ENCODE assay signal across 1 fruit fly cellular context in genomic region chr3R:31704524-31705215, dm6.
TF ChIP-seq lines count a peak whose summit lies in the region.

No protein-coding gene starts in this region.

TF ChIP-seq in whole organism, embryonic, 481 proteins besides CTCF, POLR2A, EP300 and RAD21 (continued from another document and continues in another):
- TF ChIP-seq CG2202 (tag; optimal IDR thresholded peaks at IDR 0.05; lab: Kevin White, UChicago) (peak; percentile 57), CG1233 (GFP tag; optimal IDR thresholded peaks at IDR 0.05; lab: Kevin White, UChicago) (peak; percentile 15), nom (GFP tag; optimal IDR thresholded peaks at IDR 0.05; lab: Kevin White, UChicago) (no peak), CG1529 (GFP tag; optimal IDR thresholded peaks at IDR 0.05; lab: Kevin White, UChicago) (peak; percentile 11), CG30020 (tag; optimal IDR thresholded peaks at IDR 0.05; lab: Kevin White, UChicago) (no peak), CG11085 (GFP tag; IDR thresholded peaks at IDR 0.05; lab: Robert Waterston, UW) (no peak), trem (tag; optimal IDR thresholded peaks at IDR 0.05; lab: Kevin White, UChicago) (peak; percentile 42), CG13775 (GFP tag; optimal IDR thresholded peaks at IDR 0.05; lab: Kevin White, UChicago) (peak; percentile 62), gt (GFP tag; IDR thresholded peaks at IDR 0.05; lab: Robert Waterston, UW) (peak; percentile 38; the same call in 1 of the 2 replicates), D19A (tag; optimal IDR thresholded peaks at IDR 0.05; lab: Kevin White, UChicago) (peak; percentile 28), slbo (GFP tag; IDR thresholded peaks at IDR 0.05; lab: Robert Waterston, UW) (no peak), al (GFP tag; IDR thresholded peaks at IDR 0.05; lab: Robert Waterston, UW) (no peak), ash1 (GFP tag; optimal IDR thresholded peaks at IDR 0.05; lab: Kevin White, UChicago) (no peak), tll (GFP tag; optimal IDR thresholded peaks at IDR 0.05; lab: Kevin White, UChicago) (peak in 1 of 2 experiments; percentile 100), CG8359 (GFP tag; optimal IDR thresholded peaks at IDR 0.05; lab: Kevin White, UChicago; ENCODE audit: borderline replicate concordance) (peak; percentile 20), otp (GFP tag; IDR thresholded peaks at IDR 0.05; lab: Robert Waterston, UW) (peak; percentile 73), bowl (GFP tag; IDR thresholded peaks at IDR 0.05; lab: Robert Waterston, UW) (no peak), sens (GFP tag; lab: Kevin White, UChicago) (peak; percentile 79), Med (GFP tag; lab: Kevin White, UChicago) (no peak), gem (tag; optimal IDR thresholded peaks at IDR 0.05; lab: Kevin White, UChicago) (peak; percentile 79), CG2678 (tag; optimal IDR thresholded peaks at IDR 0.05; lab: Kevin White, UChicago) (peak; percentile 1), peb (GFP tag; IDR thresholded peaks at IDR 0.05; lab: Robert Waterston, UW) (peak; percentile 40; the same call in 1 of the 2 replicates), Hr3 (GFP tag; optimal IDR thresholded peaks at IDR 0.05; lab: Kevin White, UChicago) (peak; percentile 44), Kr (GFP tag; optimal IDR thresholded peaks at IDR 0.05; lab: Kevin White, UChicago) (peak; percentile 88), row (GFP tag; IDR thresholded peaks at IDR 0.05; lab: Robert Waterston, UW) (peak; percentile 70), CG6813 (GFP tag; optimal IDR thresholded peaks at IDR 0.05; lab: Kevin White, UChicago) (peak; percentile 22), Atf6 (GFP tag; IDR thresholded peaks at IDR 0.05; lab: Robert Waterston, UW) (no peak), CG12391 (tag; optimal IDR thresholded peaks at IDR 0.05; lab: Kevin White, UChicago) (peak; percentile 69), run (tag; optimal IDR thresholded peaks at IDR 0.05; lab: Kevin White, UChicago) (no peak), CG17829 (tag; optimal IDR thresholded peaks at IDR 0.05; lab: Kevin White, UChicago) (peak; percentile 79), stwl (tag; optimal IDR thresholded peaks at IDR 0.05; lab: Kevin White, UChicago) (peak; percentile 50), zf30C (GFP tag; optimal IDR thresholded peaks at IDR 0.05; lab: Kevin White, UChicago) (peak; percentile 88), CG7963 (GFP tag; IDR thresholded peaks at IDR 0.05; lab: Robert Waterston, UW; ENCODE audit: partially characterized antibody) (no peak), CG1024 (GFP tag; IDR thresholded peaks at IDR 0.05; lab: Robert Waterston, UW) (peak; percentile 53), CG8765 (GFP tag; IDR thresholded peaks at IDR 0.05; lab: Robert Waterston, UW) (peak; percentile 73; the same call in 1 of the 2 replicates), pnt (GFP tag; optimal IDR thresholded peaks at IDR 0.05; lab: Kevin White, UChicago) (no peak), Doc2 (GFP tag; IDR thresholded peaks at IDR 0.05; lab: Robert Waterston, UW) (no peak), CG4404 (GFP tag; IDR thresholded peaks at IDR 0.05; lab: Robert Waterston, UW) (peak; percentile 92), lov (optimal IDR thresholded peaks at IDR 0.05; lab: Kevin White, UChicago) (no peak), lov (GFP tag; IDR thresholded peaks at IDR 0.05; lab: Robert Waterston, UW) (peak; percentile 75; the same call in 2 of the 3 replicates), exex (tag; optimal IDR thresholded peaks at IDR 0.05; lab: Kevin White, UChicago) (no peak), sisA (GFP tag; IDR thresholded peaks at IDR 0.05; lab: Robert Waterston, UW) (0 out of 2 replicates have a peak, but pooled peaks have one; percentile 15), CoRest (tag; optimal IDR thresholded peaks at IDR 0.05; lab: Kevin White, UChicago) (peak; percentile 43), CG16815 (GFP tag; optimal IDR thresholded peaks at IDR 0.05; lab: Kevin White, UChicago) (peak; percentile 76), z (GFP tag; IDR thresholded peaks at IDR 0.05; lab: Robert Waterston, UW) (peak; percentile 57; the same call in 1 of the 3 replicates), NfI (GFP tag; optimal IDR thresholded peaks at IDR 0.05; lab: Kevin White, UChicago) (no peak), Sox100B (GFP tag; optimal IDR thresholded peaks at IDR 0.05; lab: Kevin White, UChicago) (peak; percentile 0), gro (GFP tag; optimal IDR thresholded peaks at IDR 0.05; lab: Kevin White, UChicago) (no peak), D (optimal IDR thresholded peaks at IDR 0.05; lab: Kevin White, UChicago) (peak; percentile 84), D (GFP tag; optimal IDR thresholded peaks at IDR 0.05; lab: Kevin White, UChicago) (peak; percentile 49), CG7556 (GFP tag; optimal IDR thresholded peaks at IDR 0.05; lab: Kevin White, UChicago) (peak; percentile 48), CG6689 (GFP tag; IDR thresholded peaks at IDR 0.05; lab: Robert Waterston, UW) (peak; percentile 62), CG9876 (GFP tag; optimal IDR thresholded peaks at IDR 0.05; lab: Kevin White, UChicago) (no peak), Pdp1 (GFP tag; optimal IDR thresholded peaks at IDR 0.05; lab: Kevin White, UChicago) (no peak), cas (GFP tag; IDR thresholded peaks at IDR 0.05; lab: Robert Waterston, UW) (no peak), CG6683 (GFP tag; optimal IDR thresholded peaks at IDR 0.05; lab: Kevin White, UChicago) (no peak), amos (GFP tag; IDR thresholded peaks at IDR 0.05; lab: Robert Waterston, UW; ENCODE audit: partially characterized antibody) (no peak), Ptx1 (GFP tag; IDR thresholded peaks at IDR 0.05; lab: Robert Waterston, UW) (peak; percentile 43; the same call in 1 of the 2 replicates), CG13123 (GFP tag; optimal IDR thresholded peaks at IDR 0.05; lab: Kevin White, UChicago) (peak; percentile 7), vfl (GFP tag; optimal IDR thresholded peaks at IDR 0.05; lab: Kevin White, UChicago) (no peak), dan (GFP tag; IDR thresholded peaks at IDR 0.05; lab: Robert Waterston, UW) (peak; percentile 71), ranshi (GFP tag; IDR thresholded peaks at IDR 0.05; lab: Robert Waterston, UW) (peak; percentile 39; the same call in 1 of the 2 replicates), Nf-YB (GFP tag; optimal IDR thresholded peaks at IDR 0.05; lab: Kevin White, UChicago) (peak; percentile 22), zen (tag; optimal IDR thresholded peaks at IDR 0.05; lab: Kevin White, UChicago) (peak; percentile 88), phol (tag; optimal IDR thresholded peaks at IDR 0.05; lab: Kevin White, UChicago) (peak; percentile 69), Spps (tag; optimal IDR thresholded peaks at IDR 0.05; lab: Kevin White, UChicago) (peak; percentile 61), tin (GFP tag; optimal IDR thresholded peaks at IDR 0.05; lab: Kevin White, UChicago) (peak; percentile 39), CG14667 (GFP tag; IDR thresholded peaks at IDR 0.05; lab: Robert Waterston, UW) (peak; percentile 56), dysf (GFP tag; IDR thresholded peaks at IDR 0.05; lab: Robert Waterston, UW) (0 out of 3 replicates have a peak, but pooled peaks have one; percentile 20), chm (GFP tag; IDR thresholded peaks at IDR 0.05; lab: Robert Waterston, UW) (no peak), lmd (GFP tag; IDR thresholded peaks at IDR 0.05; lab: Robert Waterston, UW) (no peak; the same call in 1 of the 2 replicates), CG15479 (GFP tag; optimal IDR thresholded peaks at IDR 0.05; lab: Kevin White, UChicago) (peak; percentile 95), klu (GFP tag; IDR thresholded peaks at IDR 0.05; lab: Robert Waterston, UW) (0 out of 2 replicates have a peak, but pooled peaks have one; percentile 34), CG12155 (GFP tag; optimal IDR thresholded peaks at IDR 0.05; lab: Kevin White, UChicago) (peak; percentile 23), esg (GFP tag; conservative IDR thresholded peaks at IDR 0.05; lab: Robert Waterston, UW) (0 out of 2 replicates have a peak, but pooled peaks have one; percentile 5), CG2712 (tag; optimal IDR thresholded peaks at IDR 0.05; lab: Kevin White, UChicago) (peak; percentile 88), sens-2 (GFP tag; IDR thresholded peaks at IDR 0.05; lab: Robert Waterston, UW) (0 out of 2 replicates have a peak, but pooled peaks have one; percentile 31), H2.0 (GFP tag; IDR thresholded peaks at IDR 0.05; lab: Robert Waterston, UW) (peak; percentile 18; the same call in 1 of the 2 replicates), grn (GFP tag; optimal IDR thresholded peaks at IDR 0.05; lab: Kevin White, UChicago) (peak; percentile 70), CG14710 (tag; optimal IDR thresholded peaks at IDR 0.05; lab: Kevin White, UChicago) (peak; percentile 76), zfh1 (GFP tag; IDR thresholded peaks at IDR 0.05; lab: Robert Waterston, UW) (peak; percentile 88), jing (GFP tag; optimal IDR thresholded peaks at IDR 0.05; lab: Kevin White, UChicago) (no peak), Ets97D (GFP tag; optimal IDR thresholded peaks at IDR 0.05; lab: Kevin White, UChicago) (no peak), cad (GFP tag; optimal IDR thresholded peaks at IDR 0.05; lab: Kevin White, UChicago) (no peak), CG15601 (tag; optimal IDR thresholded peaks at IDR 0.05; lab: Kevin White, UChicago) (peak; percentile 24), nmo (GFP tag; optimal IDR thresholded peaks at IDR 0.05; lab: Kevin White, UChicago) (peak; percentile 61), ara (GFP tag; IDR thresholded peaks at IDR 0.05; lab: Robert Waterston, UW) (peak; percentile 83), CG32772 (GFP tag; IDR thresholded peaks at IDR 0.05; lab: Robert Waterston, UW) (peak; percentile 37; the same call in 1 of the 2 replicates), oc (tag; optimal IDR thresholded peaks at IDR 0.05; lab: Kevin White, UChicago) (no peak), CG8388 (GFP tag; optimal IDR thresholded peaks at IDR 0.05; lab: Kevin White, UChicago) (peak; percentile 48), CG30403 (GFP tag; optimal IDR thresholded peaks at IDR 0.05; lab: Kevin White, UChicago) (peak; percentile 28), CG3407 (GFP tag; optimal IDR thresholded peaks at IDR 0.05; lab: Kevin White, UChicago) (peak; percentile 11), gcm (GFP tag; optimal IDR thresholded peaks at IDR 0.05; lab: Kevin White, UChicago) (peak; percentile 72), fd96Cb (tag; optimal IDR thresholded peaks at IDR 0.05; lab: Kevin White, UChicago) (peak; percentile 43), Dbx (GFP tag; IDR thresholded peaks at IDR 0.05; lab: Robert Waterston, UW) (no peak), CG17328 (GFP tag; IDR thresholded peaks at IDR 0.05; lab: Robert Waterston, UW) (peak; percentile 80), Usf (GFP tag; optimal IDR thresholded peaks at IDR 0.05; lab: Kevin White, UChicago) (peak; percentile 32), croc (GFP tag; conservative IDR thresholded peaks at IDR 0.05; lab: Robert Waterston, UW) (peak; percentile 53; the same call in 2 of the 3 replicates), lola (GFP tag; optimal IDR thresholded peaks at IDR 0.05; lab: Kevin White, UChicago) (peak in 1 of 3 experiments; percentile 85), Lhr (GFP tag; optimal IDR thresholded peaks at IDR 0.05; lab: Kevin White, UChicago) (peak; percentile 25), org-1 (GFP tag; optimal IDR thresholded peaks at IDR 0.05; lab: Kevin White, UChicago) (no peak), CG8290 (GFP tag; optimal IDR thresholded peaks at IDR 0.05; lab: Kevin White, UChicago) (peak; percentile 13), CG8290 (tag; optimal IDR thresholded peaks at IDR 0.05; lab: Kevin White, UChicago) (no peak), CG13296 (GFP tag; optimal IDR thresholded peaks at IDR 0.05; lab: Kevin White, UChicago) (no peak), CG4730 (GFP tag; IDR thresholded peaks at IDR 0.05; lab: Robert Waterston, UW) (0 out of 2 replicates have a peak, but pooled peaks have one; percentile 15), salm (tag; optimal IDR thresholded peaks at IDR 0.05; lab: Kevin White, UChicago) (no peak), Max (GFP tag; optimal IDR thresholded peaks at IDR 0.05; lab: Kevin White, UChicago) (no peak), hkb (optimal IDR thresholded peaks at IDR 0.05; lab: Kevin White, UChicago) (no peak), hkb (GFP tag; IDR thresholded peaks at IDR 0.05; lab: Robert Waterston, UW) (peak; percentile 30; the same call in 1 of the 2 replicates), HLH3B (GFP tag; IDR thresholded peaks at IDR 0.05; lab: Robert Waterston, UW) (0 out of 2 replicates have a peak, but pooled peaks have one; percentile 16), Xrp1 (GFP tag; IDR thresholded peaks at IDR 0.05; lab: Robert Waterston, UW) (peak; percentile 89), CG10267 (tag; optimal IDR thresholded peaks at IDR 0.05; lab: Kevin White, UChicago) (peak; percentile 71), CG5180 (GFP tag; optimal IDR thresholded peaks at IDR 0.05; lab: Kevin White, UChicago) (no peak), prd (optimal IDR thresholded peaks at IDR 0.05; lab: Kevin White, UChicago) (no peak), prd (GFP tag; IDR thresholded peaks at IDR 0.05; lab: Robert Waterston, UW) (peak; percentile 85), CG4617 (GFP tag; optimal IDR thresholded peaks at IDR 0.05; lab: Kevin White, UChicago; ENCODE audit: borderline replicate concordance) (no peak), CG7745 (tag; optimal IDR thresholded peaks at IDR 0.05; lab: Kevin White, UChicago) (peak; percentile 64), CG1602 (GFP tag; optimal IDR thresholded peaks at IDR 0.05; lab: Kevin White, UChicago) (peak; percentile 54), az2 (GFP tag; optimal IDR thresholded peaks at IDR 0.05; lab: Kevin White, UChicago) (peak; percentile 37), CG4820 (GFP tag; optimal IDR thresholded peaks at IDR 0.05; lab: Kevin White, UChicago) (peak; percentile 42), CG3838 (GFP tag; optimal IDR thresholded peaks at IDR 0.05; lab: Kevin White, UChicago) (no peak), CG9727 (GFP tag; optimal IDR thresholded peaks at IDR 0.05; lab: Kevin White, UChicago) (peak; percentile 91), crp (GFP tag; optimal IDR thresholded peaks at IDR 0.05; lab: Kevin White, UChicago) (no peak), fu2 (GFP tag; optimal IDR thresholded peaks at IDR 0.05; lab: Kevin White, UChicago) (no peak), ac (GFP tag; optimal IDR thresholded peaks at IDR 0.05; lab: Kevin White, UChicago) (peak; percentile 79), unpg (GFP tag; optimal IDR thresholded peaks at IDR 0.05; lab: Kevin White, UChicago) (peak; percentile 48), dimm (GFP tag; IDR thresholded peaks at IDR 0.05; lab: Robert Waterston, UW) (no peak), CG13624 (GFP tag; optimal IDR thresholded peaks at IDR 0.05; lab: Kevin White, UChicago) (no peak), onecut (GFP tag; IDR thresholded peaks at IDR 0.05; lab: Robert Waterston, UW) (peak; percentile 29; the same call in 1 of the 2 replicates), grau (tag; optimal IDR thresholded peaks at IDR 0.05; lab: Kevin White, UChicago) (peak; percentile 49), odd (GFP tag; optimal IDR thresholded peaks at IDR 0.05; lab: Kevin White, UChicago) (peak; percentile 18)
